Worm (Caenorhabditis elegans) whole organism, mixed stage, embryonic: ENCODE measurements around the gene chkr-1.
"Not testable (repeated sequence)": the region's sequence is repeated elsewhere in the genome, so short reads cannot be mapped to it uniquely, and the experiment has no call there.

ENCODE experiments used
- M03D4.4 ChIP-seq: sonication (generic microtip); optimal IDR thresholded peaks from 2 replicates; lab custom pipeline; 2017; ENCODE audit warnings: mild to moderate bottlenecking, missing genetic modification characterization, missing compliant biosample characterization
- lin-13 ChIP-seq: fragments of 150-350 bp; optimal IDR thresholded peaks from 2 replicates; lab custom pipeline; 2014; ENCODE audit warnings: missing biosample characterization, missing genetic modification characterization
- nhr-12 ChIP-seq: fragments of 150-350 bp; optimal IDR thresholded peaks from 2 replicates; lab custom pipeline; 2014; ENCODE audit warnings: missing biosample characterization, missing genetic modification characterization
- pha-4 ChIP-seq: fragments of 150-350 bp; optimal IDR thresholded peaks from 2 replicates; lab custom pipeline; 2018; ENCODE audit warnings: missing biosample characterization, missing genetic modification reagents, missing genetic modification characterization
- sem-2 ChIP-seq: fragments of 200-800 bp; sonication (Bioruptor generic); optimal IDR thresholded peaks from 2 replicates; lab custom pipeline; 2018; ENCODE audit warnings: mild to moderate bottlenecking, missing genetic modification characterization, missing compliant biosample characterization
- tbx-8 ChIP-seq: fragments of 200-800 bp; sonication (Bioruptor generic); optimal IDR thresholded peaks from 2 replicates; lab custom pipeline; 2018; ENCODE audit warnings: mild to moderate bottlenecking, missing genetic modification characterization, moderate library complexity, missing compliant biosample characterization
- unc-39 ChIP-seq: fragments of 150-350 bp; optimal IDR thresholded peaks from 2 replicates; lab custom pipeline; 2014; ENCODE audit warnings: missing biosample characterization, missing genetic modification characterization
- unc-62 ChIP-seq: fragments of 150-350 bp; optimal IDR thresholded peaks from 2 replicates; lab custom pipeline; 2014; ENCODE audit warnings: missing biosample characterization, missing genetic modification reagents, missing genetic modification characterization

chkr-1 gene

ce11 chrX:215488-215887 is 33.0 kb downstream of the chkr-1 start, which contains the start of gene set-28:
set-28 (minus strand) TSS chrX:215588.
- TF ChIP-seq unc-62 (GFP tag; lab: Kevin White, UChicago); M03D4.4 (tag; lab: Kevin White, UChicago); tbx-8 (GFP tag; lab: Kevin White, UChicago): not testable (repeated sequence)

ce11 chrX:229374-229773 is 46.9 kb downstream of the chkr-1 start, which contains the start of gene AC8.3:
AC8.3 (minus strand) TSS chrX:229474.
- not testable (repeated sequence) for TF ChIP-seq nhr-12 (tag; lab: Kevin White, UChicago); pha-4; unc-39
- TF ChIP-seq, all 35 proteins: peak for 0; not testable (repeated sequence) for 35

ce11 chrX:239077-239476 is 56.6 kb downstream of the chkr-1 start, which contains the start of gene AC8.10:
AC8.10 (minus strand) TSS chrX:239177.
- TF ChIP-seq sem-2 (GFP tag; lab: Kevin White, UChicago); M03D4.4 (tag; lab: Kevin White, UChicago); lin-13 (tag; lab: Kevin White, UChicago): not testable (repeated sequence)
